Worm (Caenorhabditis elegans) whole organism, L1 larva: ENCODE data around the gene gro-1.

ENCODE experiments used
- C04F5.9 ChIP-seq: sonication (generic microtip); optimal IDR thresholded peaks from 2 replicates; lab custom pipeline; 2016; ENCODE audit warnings: missing genetic modification characterization, missing compliant biosample characterization
- aly-2 ChIP-seq: fragments of 150-350 bp; optimal IDR thresholded peaks from 2 replicates; lab custom pipeline; 2014; ENCODE audit warnings: missing biosample characterization, missing genetic modification characterization
- elt-3 ChIP-seq, 6 experiments: fragments of 150-350 bp in 1 of 6; sonication (generic microtip); optimal IDR thresholded peaks; 2 replicates each; lab custom pipeline; 2017 to 2018; ENCODE audit warnings: missing biosample characterization in 6 of 6, missing genetic modification characterization in 6 of 6, inconsistent platforms in 1 of 6
- fos-1 ChIP-seq: fragments of 150-350 bp; optimal IDR thresholded peaks from 2 replicates; lab custom pipeline; 2014; ENCODE audit warnings: missing biosample characterization, missing genetic modification characterization
- hlh-4 ChIP-seq: sonication (generic microtip); optimal IDR thresholded peaks from 2 replicates; lab custom pipeline; 2016; ENCODE audit warnings: mild to moderate bottlenecking, missing genetic modification characterization, missing compliant biosample characterization
- jun-1 ChIP-seq: fragments of 150-350 bp; optimal IDR thresholded peaks from 2 replicates; lab custom pipeline; 2014; ENCODE audit warnings: missing biosample characterization, missing genetic modification reagents, missing genetic modification characterization
- xbp-1 ChIP-seq: sonication (generic microtip); optimal IDR thresholded peaks from 2 replicates; lab custom pipeline; 2016; ENCODE audit warnings: missing genetic modification characterization, missing compliant biosample characterization
- ztf-4 ChIP-seq: fragments of 150-350 bp; optimal IDR thresholded peaks from 2 replicates; lab custom pipeline; 2014; ENCODE audit warnings: missing biosample characterization, missing genetic modification characterization

ce11 chrIII:5274715-5275355 is 9.9 kb downstream of the gro-1 start, which contains the start of the genes daf-41 and toc-1:
- TF ChIP-seq fos-1 (tag; lab: Kevin White, UChicago), result peak; percentile 20
- no peak for TF ChIP-seq aly-2 (tag; lab: Kevin White, UChicago)
- peak; percentile 20 for TF ChIP-seq jun-1 (tag; lab: Kevin White, UChicago)
- TF ChIP-seq xbp-1 (tag; lab: Kevin White, UChicago), result peak; percentile 40
- TF ChIP-seq elt-3 (tag; optimal IDR thresholded peaks at IDR 0.05; lab: Kevin White, UChicago), result peak in 1 of 6 experiments; percentile 20
- no peak for TF ChIP-seq C04F5.9
- TF ChIP-seq ztf-4 (tag; lab: Kevin White, UChicago), result no peak
- no peak for TF ChIP-seq hlh-4
